Worm (Caenorhabditis elegans) whole organism, L4/young adult: ENCODE measurements around the gene dod-17.

ENCODE experiments used
- W03F9.2 ChIP-seq: fragments of 150-350 bp; optimal IDR thresholded peaks from 2 replicates; lab custom pipeline; 2014; ENCODE audit warnings: missing biosample characterization, missing genetic modification characterization
- dao-5 ChIP-seq: sonication (generic microtip); optimal IDR thresholded peaks from 2 replicates; lab custom pipeline; 2016; ENCODE audit warnings: missing genotype, missing genetic modification characterization, moderate library complexity, missing compliant biosample characterization
- him-1 ChIP-seq: sonication (generic microtip); optimal IDR thresholded peaks from 2 replicates; lab custom pipeline; 2016; ENCODE audit warnings: missing genotype, missing genetic modification reagents, missing genetic modification characterization, missing compliant biosample characterization

dod-17 gene

ce11 chrIV:12971994-12972520 is 4.0 kb upstream of the dod-17 start:
- TF ChIP-seq him-1 (no peak), W03F9.2 (no peak), dao-5 (tag; lab: Kevin White, UChicago) (no peak)

- TF ChIP-seq dao-5 (tag; lab: Kevin White, UChicago) = no peak
- no peak for TF ChIP-seq W03F9.2
- no peak for TF ChIP-seq him-1
These were observed 3.3 kb upstream of the dod-17 start for ce11 chrIV:12972780-12973179.

ce11 chrIV:12973336-12973735 is 2.8 kb upstream of the dod-17 start, which contains the start of gene F55G11.4:
Gene F55G11.4, plus strand, starts transcription at chrIV:12973624.
- no peak for TF ChIP-seq him-1
- TF ChIP-seq dao-5 (tag; lab: Kevin White, UChicago) = no peak
- no peak for TF ChIP-seq W03F9.2

- TF ChIP-seq W03F9.2 = no peak
- TF ChIP-seq dao-5 (tag; lab: Kevin White, UChicago) = no peak
- TF ChIP-seq him-1 = no peak
These were observed 1.5 kb downstream of the dod-17 start for ce11 chrIV:12977650-12978049.

ce11 chrIV:12978307-12979036 is 2.4 kb downstream of the dod-17 start, which contains the start of gene K10D11.2:
Gene K10D11.2, plus strand, starts transcription at chrIV:12978986.
- TF ChIP-seq W03F9.2 = no peak
- no peak for TF ChIP-seq him-1
- no peak for TF ChIP-seq dao-5 (tag; lab: Kevin White, UChicago)

- TF ChIP-seq him-1 (no peak), W03F9.2 (no peak), dao-5 (tag; lab: Kevin White, UChicago) (no peak)
These were observed 9.9 kb downstream of the dod-17 start, which contains the start of gene K10D11.3 for ce11 chrIV:12985961-12986360. Gene K10D11.3, minus strand, starts transcription at chrIV:12986134.

- TF ChIP-seq W03F9.2 (no peak), him-1 (no peak), dao-5 (tag; lab: Kevin White, UChicago) (no peak)
These were observed 13.3 kb downstream of the dod-17 start, which contains the start of gene K10D11.6 for ce11 chrIV:12989355-12989754. Gene K10D11.6, minus strand, starts transcription at chrIV:12989455.

- TF ChIP-seq W03F9.2 (no peak), him-1 (no peak), dao-5 (tag; lab: Kevin White, UChicago) (no peak)
These were observed 14.5 kb downstream of the dod-17 start for ce11 chrIV:12990638-12991037.

ce11 chrIV:12991629-12992028 is 15.5 kb downstream of the dod-17 start, which contains the start of gene K10D11.5:
Gene K10D11.5, minus strand, starts transcription at chrIV:12991843.
- TF ChIP-seq dao-5 (tag; lab: Kevin White, UChicago) = no peak
- TF ChIP-seq him-1 = no peak
- TF ChIP-seq W03F9.2 = no peak

ce11 chrIV:12994376-12994775 is 18.3 kb downstream of the dod-17 start, which contains the start of gene K10D11.4:
Gene K10D11.4, minus strand, starts transcription at chrIV:12994476.
- no peak for TF ChIP-seq him-1
- no peak for TF ChIP-seq dao-5 (tag; lab: Kevin White, UChicago)
- no peak for TF ChIP-seq W03F9.2

ce11 chrIV:12995886-12996285 is 19.8 kb downstream of the dod-17 start, which contains the start of gene K10D11.7:
Gene K10D11.7, minus strand, starts transcription at chrIV:12995986.
- TF ChIP-seq W03F9.2 (no peak), dao-5 (tag; lab: Kevin White, UChicago) (no peak)

ce11 chrIV:12997560-12997959 is 21.5 kb downstream of the dod-17 start:
- TF ChIP-seq him-1 = no peak
- no peak for TF ChIP-seq W03F9.2
- no peak for TF ChIP-seq dao-5 (tag; lab: Kevin White, UChicago)

- TF ChIP-seq dao-5 (tag; lab: Kevin White, UChicago) (no peak), W03F9.2 (no peak), him-1 (no peak)
These were observed 23.0 kb downstream of the dod-17 start for ce11 chrIV:12999087-12999486.

ce11 chrIV:13008405-13009208 is 32.5 kb downstream of the dod-17 start, which contains the start of gene mbk-2:
Gene mbk-2, plus strand, starts transcription at chrIV:13009158.
- no peak for TF ChIP-seq dao-5 (tag; lab: Kevin White, UChicago)
- no peak for TF ChIP-seq him-1
- no peak for TF ChIP-seq W03F9.2
